Worm (Caenorhabditis elegans): ENCODE results near the gene W02D7.4.

ce11 chrV:8291764-8292163, 5.6 kb downstream of the W02D7.4 start, which contains the start of gene srg-33:
- no peak for TF ChIP-seq T22C8.4 (GFP tag; IDR thresholded peaks at IDR 0.05)
- no peak for TF ChIP-seq med-1 (GFP tag; optimal IDR thresholded peaks at IDR 0.05; ENCODE audit: insufficient read depth)
- no peak for TF ChIP-seq tab-1 (GFP tag; IDR thresholded peaks at IDR 0.05)
- TF ChIP-seq ztf-29 (GFP tag; IDR thresholded peaks at IDR 0.05), result no peak
- TF ChIP-seq ref-1 (GFP tag; conservative IDR thresholded peaks at IDR 0.05), result no peak
- no peak for TF ChIP-seq ztf-23 (GFP tag; IDR thresholded peaks at IDR 0.05)
